Worm (Caenorhabditis elegans) whole organism, mixed stage, embryonic: ENCODE measurements around the gene nhr-190.

Experiments used
- lin-13 ChIP-seq: fragments of 150-350 bp; optimal IDR thresholded peaks from 2 replicates; lab custom pipeline; 2014; ENCODE audit warnings: missing biosample characterization, missing genetic modification characterization
- nhr-237 ChIP-seq: fragments of 150-350 bp; optimal IDR thresholded peaks from 2 replicates; lab custom pipeline; 2014; ENCODE audit warnings: missing biosample characterization, missing genetic modification characterization
- pha-4 ChIP-seq: fragments of 150-350 bp; optimal IDR thresholded peaks from 2 replicates; lab custom pipeline; 2018; ENCODE audit warnings: missing biosample characterization, missing genetic modification reagents, missing genetic modification characterization
- snpc-4 ChIP-seq: fragments of 150-350 bp; optimal IDR thresholded peaks from 2 replicates; lab custom pipeline; 2014; ENCODE audit warnings: missing biosample characterization, missing genetic modification characterization
- sptf-1 ChIP-seq: sonication (generic microtip); optimal IDR thresholded peaks from 2 replicates; lab custom pipeline; 2017; ENCODE audit warnings: mild to moderate bottlenecking, missing genetic modification characterization, moderate library complexity, missing compliant biosample characterization

- no peak for TF ChIP-seq pha-4
- no peak for TF ChIP-seq snpc-4 (tag; lab: Kevin White, UChicago)
- no peak for TF ChIP-seq lin-13 (tag; lab: Kevin White, UChicago)
- TF ChIP-seq nhr-237 (tag; lab: Kevin White, UChicago) = no peak
- TF ChIP-seq sptf-1 = no peak
These were observed 10.2 kb upstream of the nhr-190 start, which contains the start of gene srj-5 for ce11 chrV:652940-653339.
